Worm (Caenorhabditis elegans): ENCODE results near the gene par-1.

Gene par-1

DNA sequence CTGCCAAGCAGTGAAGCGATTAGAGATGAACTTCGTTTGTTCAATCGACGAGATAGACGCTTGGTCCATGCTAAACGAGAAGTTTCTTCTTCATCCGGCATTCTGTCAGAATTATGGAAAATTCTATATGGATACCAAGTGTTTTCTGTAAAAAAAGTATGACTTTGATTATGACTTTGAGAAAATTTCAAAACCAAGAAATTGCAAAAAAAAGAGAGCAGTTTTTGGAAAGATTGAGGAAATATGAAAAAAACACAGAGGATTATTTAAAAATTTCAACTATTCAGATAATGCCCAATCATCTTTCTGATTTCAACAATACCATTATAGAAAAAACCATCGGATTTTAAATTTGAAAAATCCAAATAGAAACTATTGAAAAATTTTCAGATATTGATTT lies at the start of gene par-1:
TSS of gene par-1 (minus strand) at position 101 of the 400 bp plus-strand sequence.
- TF ChIP-seq che-1 (tag; optimal IDR thresholded peaks at IDR 0.05) (no peak), ahr-1 (tag; optimal IDR thresholded peaks at IDR 0.05) (no peak), npax-4 (tag; optimal IDR thresholded peaks at IDR 0.05) (no peak), pros-1 (tag; optimal IDR thresholded peaks at IDR 0.05) (no peak), nhr-11 (tag; optimal IDR thresholded peaks at IDR 0.05) (no peak), fkh-10 (GFP tag; optimal IDR thresholded peaks at IDR 0.05) (no peak), hlh-30 (tag; optimal IDR thresholded peaks at IDR 0.05; ENCODE audit: insufficient read depth) (no peak), sox-4 (tag; optimal IDR thresholded peaks at IDR 0.05) (no peak), hlh-8 (tag; optimal IDR thresholded peaks at IDR 0.05) (no peak), unc-3 (GFP tag; conservative IDR thresholded peaks at IDR 0.05) (no peak), unc-3 (tag; optimal IDR thresholded peaks at IDR 0.05) (no peak), hlh-6 (tag; optimal IDR thresholded peaks at IDR 0.05) (no peak), dve-1 (tag; optimal IDR thresholded peaks at IDR 0.05) (no peak), hlh-15 (tag; optimal IDR thresholded peaks at IDR 0.05) (no peak), pag-3 (tag; optimal IDR thresholded peaks at IDR 0.05; ENCODE audit: borderline replicate concordance) (no peak), dmd-4 (tag; optimal IDR thresholded peaks at IDR 0.05; ENCODE audit: borderline replicate concordance) (no peak)

DNA sequence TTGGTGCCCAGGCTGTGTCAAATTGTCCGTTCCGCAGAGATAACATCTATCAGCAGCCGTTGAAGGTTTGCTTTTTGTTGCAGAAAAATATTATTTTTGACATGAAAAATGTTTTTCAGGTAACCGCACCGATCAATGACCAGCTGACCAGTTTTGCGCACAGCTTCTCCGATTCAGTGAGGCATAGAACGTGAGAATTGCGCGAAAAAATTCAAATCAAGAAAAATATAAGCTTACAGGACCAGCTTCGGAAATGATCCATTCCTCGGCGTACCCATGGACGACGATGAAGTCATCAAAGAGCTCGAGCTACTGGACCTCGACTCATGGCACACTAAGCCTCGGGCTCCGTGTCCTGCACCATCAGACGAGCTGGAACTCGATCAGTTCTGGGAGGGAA lies 49.3 kb upstream of the par-1 start:
- TF ChIP-seq ceh-30 (tag; optimal IDR thresholded peaks at IDR 0.05), result no peak
- no peak for TF ChIP-seq tbx-2 (tag; optimal IDR thresholded peaks at IDR 0.05)
- no peak for TF ChIP-seq che-1 (tag; optimal IDR thresholded peaks at IDR 0.05)
- TF ChIP-seq nhr-232 (tag; optimal IDR thresholded peaks at IDR 0.05), result no peak
- no peak for TF ChIP-seq rnt-1 (tag; optimal IDR thresholded peaks at IDR 0.05)
- no peak for TF ChIP-seq npax-4 (tag; optimal IDR thresholded peaks at IDR 0.05)
- no peak for TF ChIP-seq K09A11.1 (tag; optimal IDR thresholded peaks at IDR 0.05; ENCODE audit: insufficient read depth)
- TF ChIP-seq hlh-13 (GFP tag; optimal IDR thresholded peaks at IDR 0.05), result no peak
- no peak for TF ChIP-seq pat-9 (tag; optimal IDR thresholded peaks at IDR 0.05)
- TF ChIP-seq ceh-22 (tag; optimal IDR thresholded peaks at IDR 0.05), result no peak
- TF ChIP-seq F13H6.1 (tag; optimal IDR thresholded peaks at IDR 0.05), result no peak
- TF ChIP-seq sox-2 (GFP tag; IDR thresholded peaks at IDR 0.05), result no peak
- TF ChIP-seq fkh-6 (tag; optimal IDR thresholded peaks at IDR 0.05), result no peak
- no peak for TF ChIP-seq ttx-3 (tag; optimal IDR thresholded peaks at IDR 0.05)
- TF ChIP-seq nfya-1 (tag; optimal IDR thresholded peaks at IDR 0.05), result no peak
- TF ChIP-seq gmeb-2 (tag; optimal IDR thresholded peaks at IDR 0.05), result no peak

- TF ChIP-seq syd-9 (tag; optimal IDR thresholded peaks at IDR 0.05) (no peak), tbx-2 (tag; optimal IDR thresholded peaks at IDR 0.05) (peak; percentile 44), ceh-18 (tag; optimal IDR thresholded peaks at IDR 0.05) (peak; percentile 53), ceh-9 (tag; optimal IDR thresholded peaks at IDR 0.05) (no peak), madf-2 (tag; optimal IDR thresholded peaks at IDR 0.05) (no peak), pqm-1 (tag; optimal IDR thresholded peaks at IDR 0.05) (peak; percentile 11), ttx-3 (tag; optimal IDR thresholded peaks at IDR 0.05) (no peak), T23F11.4 (GFP tag; optimal IDR thresholded peaks at IDR 0.05) (no peak), unc-55 (GFP tag; optimal IDR thresholded peaks at IDR 0.05) (peak; percentile 55), odd-2 (tag; optimal IDR thresholded peaks at IDR 0.05) (no peak), ceh-31 (tag; optimal IDR thresholded peaks at IDR 0.05) (peak; percentile 54), dve-1 (tag; optimal IDR thresholded peaks at IDR 0.05) (peak; percentile 8), nfya-1 (tag; optimal IDR thresholded peaks at IDR 0.05) (peak; percentile 25), unc-42 (tag; optimal IDR thresholded peaks at IDR 0.05) (peak; percentile 48)
Observed at ce11 chrV:14193451-14193850, 48.3 kb upstream of the par-1 start, which contains the start of gene atfs-1. Gene atfs-1 (plus strand): TSS chrV:14193663.
